Fruit fly (Drosophila melanogaster) whole organism, adult: Measurements from ENCODE around the gene BNIP3.

Source experiments
- CG11617 ChIP-seq: fragments of 200-800 bp; sonication (Bioruptor generic); optimal IDR thresholded peaks from 2 replicates; lab custom pipeline; 2017; ENCODE audit warnings: mild to moderate bottlenecking, missing biosample characterization, missing genetic modification reagents, missing genetic modification characterization
- CG12768 ChIP-seq: fragments of 200-800 bp; sonication (Bioruptor generic); optimal IDR thresholded peaks from 2 replicates; lab custom pipeline; 2017; ENCODE audit warnings: missing biosample characterization, missing genetic modification characterization, mild to moderate bottlenecking, moderate library complexity, missing genetic modification reagents
- CG1620 ChIP-seq: fragments of 200-800 bp; sonication (Bioruptor generic); optimal IDR thresholded peaks from 2 replicates; lab custom pipeline; 2016; ENCODE audit warnings: missing biosample characterization, missing genetic modification characterization
- CG33017 ChIP-seq: fragments of 200-800 bp; sonication (Bioruptor generic); optimal IDR thresholded peaks from 2 replicates; lab custom pipeline; 2018; ENCODE audit warnings: missing biosample characterization, mild to moderate bottlenecking, missing genetic modification characterization, moderate library complexity
- CG5204 ChIP-seq: fragments of 200-800 bp; sonication (Bioruptor generic); optimal IDR thresholded peaks from 2 replicates; lab custom pipeline; 2016; ENCODE audit warnings: missing biosample characterization, missing genetic modification characterization
- CG7101 ChIP-seq: fragments of 200-800 bp; sonication (Bioruptor generic); optimal IDR thresholded peaks from 2 replicates; lab custom pipeline; 2018; ENCODE audit warnings: missing biosample characterization, mild to moderate bottlenecking, missing genetic modification characterization, moderate library complexity
- Hr96 ChIP-seq: fragments of 200-800 bp; sonication (Bioruptor generic); optimal IDR thresholded peaks from 2 replicates; lab custom pipeline; 2016; ENCODE audit warnings: missing biosample characterization, missing genetic modification characterization
- Mnt ChIP-seq: fragments of 200-800 bp; sonication (Bioruptor generic); optimal IDR thresholded peaks from 2 replicates; lab custom pipeline; 2016; ENCODE audit warnings: missing biosample characterization, mild to moderate bottlenecking, missing genetic modification characterization
- bab1 ChIP-seq: fragments of 200-800 bp; sonication (Bioruptor generic); optimal IDR thresholded peaks from 3 replicates; lab custom pipeline; 2019; ENCODE audit warnings: missing biosample characterization, mild to moderate bottlenecking, missing genetic modification characterization, moderate library complexity
- cnc ChIP-seq, 2 experiments: fragments of >200 bp; optimal IDR thresholded peaks; 2 replicates each; lab custom pipeline; 2017
- pad ChIP-seq: fragments of 200-800 bp; sonication (Bioruptor generic); optimal IDR thresholded peaks from 3 replicates; lab custom pipeline; 2017; ENCODE audit warnings: missing biosample characterization, missing genetic modification characterization, mild to moderate bottlenecking, moderate library complexity, missing genetic modification reagents

- no peak for TF ChIP-seq CG12768 (GFP tag; lab: Kevin White, UChicago)
- TF ChIP-seq CG7101 (tag; lab: Kevin White, UChicago) = no peak
- TF ChIP-seq CG1620 = no peak
- no peak for TF ChIP-seq pad (GFP tag; lab: Kevin White, UChicago)
- TF ChIP-seq bab1 (GFP tag; lab: Kevin White, UChicago) = peak; percentile 42
- TF ChIP-seq CG5204 (GFP tag; lab: Kevin White, UChicago) = no peak
- peak; percentile 56 for TF ChIP-seq CG11617 (GFP tag; lab: Kevin White, UChicago)
- TF ChIP-seq CG33017 (tag; lab: Kevin White, UChicago) = no peak
- TF ChIP-seq cnc (optimal IDR thresholded peaks at IDR 0.05; lab: Kevin White, UChicago) = no peak
- TF ChIP-seq Mnt (GFP tag; lab: Kevin White, UChicago) = peak; percentile 47
- no peak for TF ChIP-seq Hr96
These were observed 1.5 kb upstream of the BNIP3 start, which contains the start of the genes mTerf3 and CG5104 for dm6 chr3L:20520687-20521169.
